Fruit fly (Drosophila melanogaster) whole organism, prepupa: Measurements from ENCODE around the gene ebd1.

Experiments used
- CG10631 ChIP-seq: fragments of 200-800 bp; sonication (Bioruptor generic); optimal IDR thresholded peaks from 2 replicates; lab custom pipeline; 2016; ENCODE audit warnings: missing biosample characterization, missing genetic modification characterization
- CG11294 ChIP-seq: fragments of 200-800 bp; sonication (Bioruptor generic); IDR thresholded peaks from 2 replicates; pipeline ENCODE4 v1.3.6; 2022; ENCODE audit warnings: missing biosample characterization, missing genetic modification characterization
- CG11762 ChIP-seq: fragments of 200-800 bp; sonication (Bioruptor generic); optimal IDR thresholded peaks from 3 replicates; lab custom pipeline; 2016; ENCODE audit warnings: missing biosample characterization, missing genetic modification characterization; ENCODE audit not compliant: insufficient read depth
- CG15336 ChIP-seq: fragments of 200-800 bp; sonication (Bioruptor generic); IDR thresholded peaks from 2 replicates; pipeline ENCODE4 v1.3.6; 2022; ENCODE audit warnings: missing biosample characterization, missing genetic modification characterization
- CG16779 ChIP-seq: fragments of 200-800 bp; sonication (Bioruptor generic); optimal IDR thresholded peaks from 3 replicates; lab custom pipeline; 2017; ENCODE audit warnings: missing biosample characterization, mild to moderate bottlenecking, missing genetic modification characterization
- CG3032 ChIP-seq: fragments of 200-800 bp; optimal IDR thresholded peaks from 2 replicates; lab custom pipeline; 2019; ENCODE audit warnings: missing biosample characterization, mild to moderate bottlenecking, missing genetic modification characterization, moderate library complexity
- CG31627 ChIP-seq: fragments of 200-800 bp; sonication (Bioruptor generic); optimal IDR thresholded peaks from 3 replicates; lab custom pipeline; 2016; ENCODE audit warnings: missing biosample characterization, missing genetic modification characterization
- CG32006 ChIP-seq: fragments of 200-800 bp; sonication (Bioruptor generic); optimal IDR thresholded peaks from 3 replicates; lab custom pipeline; 2017; ENCODE audit warnings: missing biosample characterization, mild to moderate bottlenecking, missing genetic modification characterization
- CG34406 ChIP-seq: fragments of 200-800 bp; sonication (Bioruptor generic); optimal IDR thresholded peaks from 3 replicates; lab custom pipeline; 2016; ENCODE audit warnings: missing biosample characterization, missing genetic modification characterization
- CG3919 ChIP-seq: fragments of 200-800 bp; sonication (Bioruptor generic); optimal IDR thresholded peaks from 3 replicates; lab custom pipeline; 2016; ENCODE audit warnings: missing biosample characterization, missing genetic modification characterization
- CG4318 ChIP-seq: fragments of 200-800 bp; sonication (Bioruptor generic); optimal IDR thresholded peaks from 3 replicates; lab custom pipeline; 2017; ENCODE audit warnings: missing biosample characterization, mild to moderate bottlenecking, missing genetic modification characterization
- CG6163 ChIP-seq: fragments of 200-800 bp; sonication (Bioruptor generic); IDR thresholded peaks from 3 replicates; pipeline ENCODE4 v1.3.6; 2022; ENCODE audit warnings: missing biosample characterization, missing genetic modification characterization
- CG6808 ChIP-seq: fragments of 200-800 bp; sonication (Bioruptor generic); optimal IDR thresholded peaks from 3 replicates; lab custom pipeline; 2017; ENCODE audit warnings: missing biosample characterization, missing genetic modification characterization, mild to moderate bottlenecking, moderate library complexity, missing genetic modification reagents
- CG6854 ChIP-seq: fragments of 200-800 bp; sonication (Bioruptor generic); optimal IDR thresholded peaks from 2 replicates; lab custom pipeline; 2017; ENCODE audit warnings: missing biosample characterization, mild to moderate bottlenecking, missing genetic modification characterization
- CG7368 ChIP-seq: fragments of 200-800 bp; sonication (Bioruptor generic); optimal IDR thresholded peaks from 3 replicates; lab custom pipeline; 2016; ENCODE audit warnings: missing biosample characterization, missing genetic modification characterization
- Eip75B ChIP-seq: fragments of 200-800 bp; sonication (Bioruptor generic); optimal IDR thresholded peaks from 3 replicates; lab custom pipeline; 2016; ENCODE audit warnings: missing biosample characterization, missing genetic modification characterization
- Eip78C ChIP-seq: fragments of 200-800 bp; sonication (Bioruptor generic); peaks from one replicate; lab custom pipeline; 2016; ENCODE audit warnings: missing biosample characterization, missing genetic modification characterization
- Eip93F ChIP-seq: fragments of 200-800 bp; sonication (Bioruptor generic); optimal IDR thresholded peaks from 2 replicates; lab custom pipeline; 2016; ENCODE audit warnings: missing biosample characterization, mild to moderate bottlenecking, missing genetic modification characterization
- Ets21C ChIP-seq: fragments of 200-800 bp; sonication (Bioruptor generic); optimal IDR thresholded peaks from 3 replicates; lab custom pipeline; 2016; ENCODE audit warnings: missing biosample characterization, missing genetic modification characterization
- Gug ChIP-seq: fragments of 200-800 bp; sonication (Bioruptor generic); IDR thresholded peaks from 2 replicates; pipeline ENCODE4 v1.3.6; 2022; ENCODE audit warnings: missing biosample characterization, missing genetic modification characterization
- Hr4 ChIP-seq: fragments of 200-800 bp; sonication (Bioruptor generic); optimal IDR thresholded peaks from 3 replicates; lab custom pipeline; 2016; ENCODE audit warnings: missing biosample characterization, missing genetic modification characterization
- Lpt ChIP-seq: fragments of 200-800 bp; sonication (Bioruptor generic); optimal IDR thresholded peaks from 3 replicates; lab custom pipeline; 2016; ENCODE audit warnings: missing biosample characterization, missing genetic modification characterization
- Met ChIP-seq: fragments of 200-800 bp; sonication (Bioruptor generic); optimal IDR thresholded peaks from 3 replicates; lab custom pipeline; 2016; ENCODE audit warnings: missing biosample characterization, missing genetic modification characterization
- Smox ChIP-seq: fragments of 200-800 bp; sonication (Bioruptor generic); optimal IDR thresholded peaks from 3 replicates; lab custom pipeline; 2016; ENCODE audit warnings: missing biosample characterization, missing genetic modification characterization
- Sox102F ChIP-seq: fragments of 200-800 bp; sonication (Bioruptor generic); optimal IDR thresholded peaks from 2 replicates; lab custom pipeline; 2016; ENCODE audit warnings: missing biosample characterization, mild to moderate bottlenecking, missing genetic modification characterization
- Sox15 ChIP-seq: fragments of 200-800 bp; sonication (Bioruptor generic); optimal IDR thresholded peaks from 3 replicates; lab custom pipeline; 2016; ENCODE audit warnings: missing biosample characterization, missing genetic modification characterization
- achi ChIP-seq: fragments of 200-800 bp; sonication (Bioruptor generic); optimal IDR thresholded peaks from 3 replicates; lab custom pipeline; 2016; ENCODE audit warnings: missing biosample characterization, missing genetic modification characterization
- cyc ChIP-seq: fragments of 200-800 bp; sonication (Bioruptor generic); optimal IDR thresholded peaks from 3 replicates; lab custom pipeline; 2016; ENCODE audit warnings: missing biosample characterization, missing genetic modification characterization
- dac ChIP-seq: fragments of 200-800 bp; sonication (Bioruptor generic); optimal IDR thresholded peaks from 2 replicates; lab custom pipeline; 2017; ENCODE audit warnings: missing biosample characterization, mild to moderate bottlenecking, missing genetic modification characterization
- esn ChIP-seq: fragments of 200-800 bp; sonication (Bioruptor generic); optimal IDR thresholded peaks from 2 replicates; lab custom pipeline; 2016; ENCODE audit warnings: missing biosample characterization, mild to moderate bottlenecking, missing genetic modification characterization, moderate library complexity
- fd59A ChIP-seq: fragments of 200-800 bp; sonication (Bioruptor generic); optimal IDR thresholded peaks from 2 replicates; lab custom pipeline; 2017; ENCODE audit warnings: missing biosample characterization, mild to moderate bottlenecking, missing genetic modification characterization, missing genetic modification reagents
- fd85E ChIP-seq: fragments of 200-800 bp; sonication (Bioruptor generic); optimal IDR thresholded peaks from 3 replicates; lab custom pipeline; 2016; ENCODE audit warnings: missing biosample characterization, missing genetic modification characterization
- fkh ChIP-seq: fragments of 200-800 bp; sonication (Bioruptor generic); optimal IDR thresholded peaks from 3 replicates; lab custom pipeline; 2017; ENCODE audit warnings: missing biosample characterization, mild to moderate bottlenecking, missing genetic modification characterization, moderate library complexity
- lz ChIP-seq: fragments of 200-800 bp; sonication (Bioruptor generic); optimal IDR thresholded peaks from 3 replicates; lab custom pipeline; 2016; ENCODE audit warnings: missing biosample characterization, missing genetic modification characterization
- net ChIP-seq: fragments of 200-800 bp; sonication (Bioruptor generic); optimal IDR thresholded peaks from 3 replicates; lab custom pipeline; 2016; ENCODE audit warnings: missing biosample characterization, missing genetic modification characterization
- pdm3 ChIP-seq: fragments of 200-800 bp; sonication (Bioruptor generic); optimal IDR thresholded peaks from 3 replicates; lab custom pipeline; 2016; ENCODE audit warnings: missing biosample characterization, missing genetic modification characterization
- spab ChIP-seq: fragments of 200-800 bp; sonication (Bioruptor generic); optimal IDR thresholded peaks from 2 replicates; lab custom pipeline; 2017; ENCODE audit warnings: missing biosample characterization, mild to moderate bottlenecking, missing genetic modification characterization, missing genetic modification reagents
- svp ChIP-seq: fragments of 200-800 bp; sonication (Bioruptor generic); peaks from one replicate; lab custom pipeline; 2016; ENCODE audit warnings: missing biosample characterization, missing genetic modification characterization
- topi ChIP-seq: fragments of 200-800 bp; sonication (Bioruptor generic); optimal IDR thresholded peaks from 3 replicates; lab custom pipeline; 2016; ENCODE audit warnings: missing biosample characterization, missing genetic modification characterization

The ebd1 gene

DNA sequence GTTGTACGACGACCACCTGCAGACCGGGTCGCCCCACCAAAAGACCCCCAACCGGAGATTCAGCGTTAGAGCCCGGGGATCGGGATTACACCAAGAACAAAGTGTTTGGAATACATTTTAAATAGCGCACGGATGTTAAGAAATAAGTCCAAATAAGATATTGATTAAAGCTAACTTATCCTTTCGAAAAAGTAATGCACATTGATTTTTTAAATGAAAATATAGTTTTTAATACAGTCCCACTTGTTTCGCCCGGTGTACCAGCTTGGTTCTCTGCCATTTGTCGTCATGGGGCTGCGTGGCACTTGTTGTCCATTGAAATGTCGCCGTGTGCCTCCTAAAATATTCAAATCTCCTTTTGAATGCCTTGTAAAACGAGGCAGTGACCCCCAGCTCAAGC is 35.7 kb upstream of the ebd1 start (continued):
- TF ChIP-seq fd59A (GFP tag; lab: Kevin White, UChicago), result no peak
- peak; percentile 65 for TF ChIP-seq CG11294
- TF ChIP-seq cyc, result no peak
- TF ChIP-seq Ets21C (GFP tag; lab: Kevin White, UChicago), result no peak
- peak; percentile 83; the same call in 2 of the 3 replicates for TF ChIP-seq CG6163 (GFP tag; lab: Robert Waterston, UW)
- TF ChIP-seq CG34406 (GFP tag; lab: Kevin White, UChicago), result no peak
- TF ChIP-seq pdm3 (GFP tag; lab: Kevin White, UChicago), result peak; percentile 19
- no peak for TF ChIP-seq CG3032 (tag; lab: Kevin White, UChicago)
- TF ChIP-seq Gug (GFP tag; lab: Robert Waterston, UW), result peak; percentile 66
- TF ChIP-seq dac (GFP tag; lab: Kevin White, UChicago), result peak; percentile 56
- no peak for TF ChIP-seq fd85E (GFP tag; lab: Kevin White, UChicago)
- peak; percentile 6 for TF ChIP-seq esn (GFP tag; lab: Kevin White, UChicago)
- no peak for TF ChIP-seq net (GFP tag; lab: Kevin White, UChicago)
- no peak for TF ChIP-seq CG7368
- no peak for TF ChIP-seq Sox102F (GFP tag; lab: Kevin White, UChicago)
- TF ChIP-seq svp (GFP tag; lab: Kevin White, UChicago), result no peak
- peak; percentile 82 for TF ChIP-seq CG32006
- TF ChIP-seq Smox, result no peak

DNA sequence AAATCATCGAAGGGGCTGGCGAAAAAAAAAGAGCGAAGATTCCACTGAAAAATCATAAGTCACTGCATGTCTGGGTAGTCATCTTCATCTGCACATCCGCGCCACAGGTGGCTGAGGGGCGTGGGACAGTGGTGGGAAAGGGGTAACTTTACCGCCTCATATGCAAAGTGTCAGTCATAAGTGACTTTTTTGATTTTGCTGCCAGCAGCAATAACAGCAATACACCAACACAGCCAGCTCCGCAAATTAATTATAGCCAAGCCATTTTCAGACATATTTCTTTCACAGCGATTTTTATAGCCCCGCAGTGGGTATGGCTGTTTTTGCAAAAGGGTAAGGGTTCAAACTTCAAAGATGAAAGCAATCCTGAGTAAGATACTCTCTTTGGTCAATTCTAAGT is 33.0 kb upstream of the ebd1 start:
- TF ChIP-seq Eip93F (GFP tag; lab: Kevin White, UChicago) (no peak), CG15336 (no peak), spab (GFP tag; lab: Kevin White, UChicago) (no peak), CG16779 (tag; lab: Kevin White, UChicago) (no peak), fd59A (GFP tag; lab: Kevin White, UChicago) (no peak), CG32006 (peak; percentile 0), CG6854 (GFP tag; lab: Kevin White, UChicago) (no peak), Lpt (GFP tag; lab: Kevin White, UChicago) (no peak), Eip78C (GFP tag; lab: Kevin White, UChicago) (peak; percentile 21), Sox102F (GFP tag; lab: Kevin White, UChicago) (no peak), fd85E (GFP tag; lab: Kevin White, UChicago) (no peak), Met (GFP tag; lab: Kevin White, UChicago) (no peak), CG4318 (GFP tag; lab: Kevin White, UChicago) (no peak), esn (GFP tag; lab: Kevin White, UChicago) (no peak), achi (GFP tag; lab: Kevin White, UChicago) (no peak), fkh (GFP tag; lab: Kevin White, UChicago) (no peak)

DNA sequence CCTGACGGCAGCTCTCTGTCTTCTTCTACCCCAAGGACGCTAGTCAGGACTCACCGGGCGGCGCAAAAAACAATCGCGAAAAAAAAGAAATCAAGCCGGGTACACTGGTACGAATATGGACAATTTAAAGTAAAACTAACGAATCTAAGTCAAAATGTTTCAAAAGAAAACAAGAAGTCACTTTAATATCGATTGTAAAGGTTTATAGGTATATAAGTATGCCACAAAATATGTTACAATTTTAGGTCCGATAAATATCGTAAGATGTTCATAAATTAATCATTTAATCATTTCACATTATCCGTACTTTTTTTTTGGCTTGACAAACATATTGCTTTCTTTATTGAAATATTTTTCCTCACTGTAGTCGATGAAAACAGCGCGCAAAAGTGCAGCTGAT is 30.7 kb upstream of the ebd1 start:
- TF ChIP-seq topi, result peak; percentile 2
- peak; percentile 7 for TF ChIP-seq Sox102F (GFP tag; lab: Kevin White, UChicago)
- TF ChIP-seq lz (GFP tag; lab: Kevin White, UChicago), result no peak
- TF ChIP-seq Lpt (GFP tag; lab: Kevin White, UChicago), result no peak
- peak; percentile 13 for TF ChIP-seq achi (GFP tag; lab: Kevin White, UChicago)
- no peak for TF ChIP-seq Gug (GFP tag; lab: Robert Waterston, UW)
- no peak for TF ChIP-seq CG6854 (GFP tag; lab: Kevin White, UChicago)
- no peak for TF ChIP-seq fd85E (GFP tag; lab: Kevin White, UChicago)
- TF ChIP-seq Eip78C (GFP tag; lab: Kevin White, UChicago), result peak; percentile 63
- peak; percentile 8 for TF ChIP-seq CG10631 (GFP tag; lab: Kevin White, UChicago)
- no peak for TF ChIP-seq CG6808
- TF ChIP-seq CG11762 (GFP tag; lab: Kevin White, UChicago), result no peak
- no peak for TF ChIP-seq Hr4 (GFP tag; lab: Kevin White, UChicago)
- TF ChIP-seq Sox15 (GFP tag; lab: Kevin White, UChicago), result no peak
- peak; percentile 19 for TF ChIP-seq esn (GFP tag; lab: Kevin White, UChicago)
- peak; percentile 5 for TF ChIP-seq Met (GFP tag; lab: Kevin White, UChicago)
- peak; percentile 13 for TF ChIP-seq Eip75B (GFP tag; lab: Kevin White, UChicago)
- TF ChIP-seq Ets21C (GFP tag; lab: Kevin White, UChicago), result no peak
- no peak for TF ChIP-seq CG31627 (GFP tag; lab: Kevin White, UChicago)
- peak; percentile 62 for TF ChIP-seq svp (GFP tag; lab: Kevin White, UChicago)
- no peak for TF ChIP-seq CG3919 (GFP tag; lab: Kevin White, UChicago)
